Worm (Caenorhabditis elegans) whole organism, L3 larva: ENCODE measurements around the gene oig-2.

Experiments
- R02D3.7 ChIP-seq: fragments of 150-350 bp; optimal IDR thresholded peaks from 2 replicates; lab custom pipeline; 2014; ENCODE audit warnings: missing biosample characterization, missing genetic modification characterization
- ZK546.5 ChIP-seq: sonication (generic microtip); optimal IDR thresholded peaks from 2 replicates; lab custom pipeline; 2017; ENCODE audit warnings: missing biosample characterization, missing genetic modification characterization
- aly-2 ChIP-seq: fragments of 150-350 bp; optimal IDR thresholded peaks from 2 replicates; lab custom pipeline; 2014; ENCODE audit warnings: missing biosample characterization, missing genetic modification characterization
- ceh-16 ChIP-seq: sonication (generic microtip); optimal IDR thresholded peaks from 2 replicates; lab custom pipeline; 2017; ENCODE audit warnings: missing biosample characterization, missing genetic modification characterization
- ceh-28 ChIP-seq: fragments of 150-350 bp; optimal IDR thresholded peaks from 2 replicates; lab custom pipeline; 2014; ENCODE audit warnings: missing biosample characterization, missing genetic modification reagents, missing genetic modification characterization
- ceh-82 ChIP-seq: fragments of 150-350 bp; optimal IDR thresholded peaks from 2 replicates; lab custom pipeline; 2014; ENCODE audit warnings: missing biosample characterization, missing genetic modification characterization
- daf-12 ChIP-seq: fragments of 150-350 bp; optimal IDR thresholded peaks from 2 replicates; lab custom pipeline; 2014; ENCODE audit warnings: missing biosample characterization, missing genetic modification reagents, missing genetic modification characterization
- egl-5 ChIP-seq: fragments of 150-350 bp; optimal IDR thresholded peaks from 2 replicates; lab custom pipeline; 2017; ENCODE audit warnings: missing biosample characterization, missing genetic modification reagents, missing genetic modification characterization, inconsistent platforms
- elt-2 ChIP-seq: sonication (generic microtip); optimal IDR thresholded peaks from 2 replicates; lab custom pipeline; 2016; ENCODE audit warnings: missing genetic modification reagents, mild to moderate bottlenecking, missing genetic modification characterization, missing compliant biosample characterization
- eor-1 ChIP-seq, 2 experiments: fragments of 150-350 bp; optimal IDR thresholded peaks; 2 replicates each; lab custom pipeline; 2014 to 2018; ENCODE audit warnings: missing biosample characterization in 2 of 2, missing genetic modification characterization in 2 of 2
- fkh-10 ChIP-seq: sonication (generic microtip); optimal IDR thresholded peaks from 2 replicates; lab custom pipeline; 2017; ENCODE audit warnings: missing biosample characterization, missing genetic modification reagents, missing genetic modification characterization
- fkh-2 ChIP-seq: fragments of 150-350 bp; optimal IDR thresholded peaks from 2 replicates; lab custom pipeline; 2014; ENCODE audit warnings: missing biosample characterization, missing genetic modification reagents, missing genetic modification characterization
- fos-1 ChIP-seq: fragments of 150-350 bp; optimal IDR thresholded peaks from 2 replicates; lab custom pipeline; 2014; ENCODE audit warnings: missing biosample characterization, missing genetic modification characterization
- jun-1 ChIP-seq: fragments of 150-350 bp; optimal IDR thresholded peaks from 2 replicates; lab custom pipeline; 2014; ENCODE audit warnings: missing biosample characterization, missing genetic modification reagents, missing genetic modification characterization
- lin-15B ChIP-seq: fragments of 150-350 bp; optimal IDR thresholded peaks from 2 replicates; lab custom pipeline; 2014; ENCODE audit warnings: missing biosample characterization, missing genetic modification characterization
- lin-39 ChIP-seq: fragments of 150-350 bp; optimal IDR thresholded peaks from 2 replicates; lab custom pipeline; 2018; ENCODE audit warnings: missing biosample characterization, missing genetic modification reagents, missing genetic modification characterization
- lsy-12 ChIP-seq: sonication (generic microtip); optimal IDR thresholded peaks from 2 replicates; lab custom pipeline; 2016; ENCODE audit warnings: mild to moderate bottlenecking, missing genetic modification characterization, missing compliant biosample characterization
- mdl-1 ChIP-seq: fragments of 150-350 bp; optimal IDR thresholded peaks from 2 replicates; lab custom pipeline; 2014; ENCODE audit warnings: missing biosample characterization, missing genetic modification characterization
- mml-1 ChIP-seq: fragments of 150-350 bp; sonication (generic microtip); optimal IDR thresholded peaks from 3 replicates; lab custom pipeline; 2014; ENCODE audit warnings: missing biosample characterization, missing genetic modification characterization
- nfya-1 ChIP-seq: sonication (generic microtip); optimal IDR thresholded peaks from 2 replicates; lab custom pipeline; 2017; ENCODE audit warnings: missing genetic modification characterization, mild to moderate bottlenecking, missing compliant biosample characterization, antibody characterized with exemption, moderate library complexity; ENCODE audit not compliant: insufficient read depth
- nhr-11 ChIP-seq: fragments of 150-350 bp; optimal IDR thresholded peaks from 2 replicates; lab custom pipeline; 2014; ENCODE audit warnings: missing biosample characterization, missing genetic modification characterization
- nhr-23 ChIP-seq: fragments of 150-350 bp; optimal IDR thresholded peaks from 2 replicates; lab custom pipeline; 2014; ENCODE audit warnings: missing biosample characterization, missing genetic modification reagents, missing genetic modification characterization
- nhr-237 ChIP-seq: fragments of 150-350 bp; optimal IDR thresholded peaks from 2 replicates; lab custom pipeline; 2014; ENCODE audit warnings: missing biosample characterization, missing genetic modification characterization
- nhr-25 ChIP-seq: sonication (generic microtip); optimal IDR thresholded peaks from 2 replicates; lab custom pipeline; 2017; ENCODE audit warnings: missing biosample characterization, missing genetic modification characterization
- nhr-28 ChIP-seq: fragments of 150-350 bp; optimal IDR thresholded peaks from 2 replicates; lab custom pipeline; 2014; ENCODE audit warnings: missing biosample characterization, missing genetic modification characterization
- nhr-43 ChIP-seq: sonication (generic microtip); optimal IDR thresholded peaks from 2 replicates; lab custom pipeline; 2016; ENCODE audit warnings: mild to moderate bottlenecking, missing genetic modification characterization, missing compliant biosample characterization; ENCODE audit not compliant: poor library complexity, severe bottlenecking
- nhr-67 ChIP-seq: fragments of 150-350 bp; optimal IDR thresholded peaks from 2 replicates; lab custom pipeline; 2014; ENCODE audit warnings: missing biosample characterization, missing genetic modification characterization
- nhr-76 ChIP-seq: fragments of 150-350 bp; sonication (generic microtip); optimal IDR thresholded peaks from 5 replicates; lab custom pipeline; 2014; ENCODE audit warnings: missing biosample characterization, missing genetic modification characterization
- pha-4 ChIP-seq: fragments of 150-350 bp; optimal IDR thresholded peaks from 2 replicates; lab custom pipeline; 2014; ENCODE audit warnings: missing biosample characterization, missing genetic modification reagents, missing genetic modification characterization
- pqm-1 ChIP-seq: fragments of 150-350 bp; optimal IDR thresholded peaks from 2 replicates; lab custom pipeline; 2017; ENCODE audit warnings: missing biosample characterization, missing genetic modification characterization, inconsistent platforms
- sea-2 ChIP-seq: fragments of 150-350 bp; sonication (generic microtip); optimal IDR thresholded peaks from 4 replicates; lab custom pipeline; 2014; ENCODE audit warnings: missing biosample characterization, missing genetic modification reagents, missing genetic modification characterization
- tbx-2 ChIP-seq: sonication (generic microtip); optimal IDR thresholded peaks from 2 replicates; lab custom pipeline; 2016; ENCODE audit warnings: mild to moderate bottlenecking, missing genetic modification characterization, missing compliant biosample characterization

Gene oig-2

DNA sequence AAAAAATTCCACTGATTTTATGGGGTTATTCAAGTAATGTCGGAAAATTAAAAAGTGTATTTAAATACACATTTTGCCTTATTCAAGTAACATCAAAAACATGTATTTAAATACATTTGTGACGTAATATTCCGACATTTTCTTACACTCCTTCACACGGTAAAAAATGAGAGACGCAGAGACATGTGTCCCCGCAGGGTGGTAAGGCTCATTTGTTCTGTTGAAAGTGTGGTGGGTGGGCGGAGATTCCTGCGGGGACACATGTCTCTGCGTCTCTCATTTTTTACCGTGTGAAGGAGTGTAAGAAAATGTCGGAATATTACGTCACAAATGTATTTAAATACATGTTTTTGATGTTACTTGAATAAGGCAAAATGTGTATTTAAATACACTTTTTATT, 8.4 kb upstream of the oig-2 start:
- TF ChIP-seq jun-1 (tag; lab: Kevin White, UChicago) (peak; percentile 3), tbx-2 (tag; lab: Kevin White, UChicago) (peak; percentile 30), lin-15B (peak; percentile 15), elt-2 (tag; lab: Kevin White, UChicago) (peak; percentile 63), lsy-12 (peak; percentile 50), nfya-1 (tag; lab: Kevin White, UChicago) (peak; percentile 46), nhr-23 (peak; percentile 44), pha-4 (tag; lab: Kevin White, UChicago) (peak; percentile 11), ceh-82 (tag; lab: Kevin White, UChicago) (peak; percentile 61), nhr-25 (tag; lab: Kevin White, UChicago) (peak; percentile 56), R02D3.7 (tag; lab: Kevin White, UChicago) (peak; percentile 3)

DNA sequence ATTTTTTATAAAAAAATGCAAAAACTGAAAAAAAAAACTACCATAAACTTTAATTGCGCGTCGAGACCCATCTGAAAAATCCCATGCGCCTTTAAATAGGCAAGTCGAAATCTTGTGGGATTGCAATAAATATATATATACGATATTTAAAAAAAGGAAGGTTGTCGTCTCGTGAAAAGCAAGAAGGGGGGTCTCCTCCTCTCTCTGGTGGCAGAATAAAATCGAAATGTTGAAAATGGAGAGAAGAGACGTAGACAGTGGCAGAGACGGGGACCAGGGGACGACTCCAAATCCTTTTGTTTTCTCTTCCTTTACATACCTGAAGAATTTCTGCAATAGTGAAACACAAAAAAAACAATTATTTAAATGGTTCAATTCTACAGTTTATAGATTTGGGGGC, 6.0 kb upstream of the oig-2 start, which contains the start of gene F18A11.5:
Gene F18A11.5 (minus strand): TSS at position 321 of the 400 bp plus-strand sequence.
- TF ChIP-seq jun-1 (tag; lab: Kevin White, UChicago) = no peak
- TF ChIP-seq ceh-28 (tag; lab: Kevin White, UChicago) = peak; percentile 5
- TF ChIP-seq lin-39 = peak; percentile 5
- TF ChIP-seq nfya-1 (tag; lab: Kevin White, UChicago) = peak; percentile 12

DNA sequence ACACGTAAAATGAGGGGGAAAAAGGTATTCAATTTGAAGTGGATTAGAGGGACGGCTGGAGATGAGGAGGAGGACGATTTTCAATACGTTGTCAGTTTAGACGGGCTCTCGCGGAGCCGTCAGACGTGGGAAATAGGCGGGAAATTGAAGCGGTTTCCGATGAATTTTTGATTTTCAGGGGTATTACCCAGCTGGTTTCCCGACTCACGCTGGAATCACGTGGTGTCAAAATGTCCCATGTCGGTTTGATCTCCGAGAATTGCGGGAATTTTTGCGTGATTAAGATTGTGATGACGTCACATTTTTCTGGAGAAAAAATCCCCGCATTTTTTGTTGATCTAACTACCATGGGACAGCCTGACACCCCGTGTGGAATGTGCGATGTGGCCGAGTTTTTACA, 4.7 kb upstream of the oig-2 start:
- TF ChIP-seq mdl-1 (no peak), nhr-237 (tag; lab: Kevin White, UChicago) (no peak)

DNA sequence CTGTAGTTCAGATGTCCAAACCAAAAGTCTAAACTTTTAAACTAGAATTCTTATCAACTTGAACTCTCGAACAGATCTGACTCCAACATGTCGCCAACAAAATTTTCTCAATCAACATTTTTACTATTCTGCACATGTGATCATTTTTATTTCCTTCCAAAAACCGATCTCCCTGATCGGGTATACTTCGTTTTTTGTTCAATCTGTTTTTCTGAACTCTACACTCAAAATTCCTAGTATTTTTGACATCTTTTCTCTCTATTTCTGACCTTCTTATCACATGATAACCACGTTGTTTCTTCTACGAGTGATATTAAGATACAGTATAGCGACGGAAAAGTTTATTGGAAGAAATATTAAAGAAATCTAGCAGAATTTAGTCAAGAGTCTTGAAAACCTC, 1.7 kb downstream of the oig-2 start:
- TF ChIP-seq elt-2 (tag; lab: Kevin White, UChicago) (peak; percentile 84), eor-1 (tag; optimal IDR thresholded peaks at IDR 0.05; lab: Kevin White, UChicago) (no peak), nhr-23 (peak; percentile 20), nhr-11 (tag; lab: Kevin White, UChicago) (no peak), pqm-1 (peak; percentile 62), nhr-43 (peak; percentile 14)

DNA sequence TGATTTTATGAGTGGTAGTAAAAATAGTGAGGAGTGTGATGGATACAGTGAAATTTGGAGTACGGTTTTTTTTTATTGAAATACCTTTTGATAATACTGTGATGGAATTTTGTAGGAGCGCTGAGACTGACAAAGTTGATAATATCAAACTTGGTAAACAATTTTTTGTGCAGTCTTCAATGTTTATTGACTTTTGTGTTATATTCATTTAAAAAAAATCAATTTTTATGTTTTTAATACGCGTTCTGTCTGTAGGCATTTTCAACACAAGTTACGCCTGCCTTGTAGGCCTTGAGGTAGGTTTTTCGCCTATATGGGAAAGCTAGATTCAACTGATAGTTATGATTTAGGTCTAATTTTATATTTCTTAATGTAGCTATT, 3.1 kb downstream of the oig-2 start:
- TF ChIP-seq aly-2 (tag; lab: Kevin White, UChicago) = no peak
- no peak for TF ChIP-seq egl-5 (tag; lab: Kevin White, UChicago)
- TF ChIP-seq elt-2 (tag; lab: Kevin White, UChicago) = peak; percentile 45
- TF ChIP-seq pha-4 (tag; lab: Kevin White, UChicago) = peak; percentile 30
- TF ChIP-seq fkh-2 = no peak
- no peak for TF ChIP-seq nhr-28 (tag; lab: Kevin White, UChicago)
- TF ChIP-seq ceh-16 (tag; lab: Kevin White, UChicago) = no peak
- no peak for TF ChIP-seq nhr-23
- TF ChIP-seq sea-2 (GFP tag; lab: Kevin White, UChicago) = no peak
- TF ChIP-seq R02D3.7 (tag; lab: Kevin White, UChicago) = no peak
- no peak for TF ChIP-seq fos-1 (tag; lab: Kevin White, UChicago)
- TF ChIP-seq ceh-28 (tag; lab: Kevin White, UChicago) = no peak
- no peak for TF ChIP-seq mml-1 (tag; lab: Kevin White, UChicago)
- no peak for TF ChIP-seq fkh-10 (GFP tag; lab: Kevin White, UChicago)

DNA sequence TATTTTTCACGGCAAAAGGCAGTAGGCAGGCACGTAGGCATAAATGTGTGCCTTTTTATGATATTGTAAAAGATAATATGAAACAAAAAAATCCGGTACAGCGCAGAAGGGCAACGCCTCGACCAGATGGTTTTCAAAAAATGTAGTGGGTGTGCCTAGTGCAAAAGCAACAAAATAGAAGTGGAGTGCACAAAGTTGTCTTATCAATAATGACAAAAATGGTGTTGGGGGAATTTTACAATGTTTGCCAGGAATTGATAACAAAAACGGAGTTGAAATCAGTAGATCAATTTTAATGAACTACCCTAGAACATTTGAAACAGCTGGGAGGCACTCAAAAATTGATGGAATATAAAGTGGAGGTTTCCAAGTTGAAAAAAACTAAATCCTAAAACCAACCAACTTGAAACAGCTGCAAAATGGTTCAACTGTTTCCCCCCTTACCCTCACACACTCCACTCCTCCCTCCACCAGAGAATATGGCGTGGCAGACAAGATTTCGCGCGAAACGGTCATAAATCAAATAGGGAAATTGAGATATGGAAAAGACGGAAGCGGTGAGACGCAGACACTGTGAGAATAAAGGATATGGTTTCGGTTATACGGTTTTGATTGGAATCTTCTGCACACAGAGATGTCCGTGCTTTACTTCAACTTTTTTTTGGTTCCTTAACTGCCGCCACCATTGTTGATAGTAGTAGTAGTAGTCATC, 3.6 kb downstream of the oig-2 start:
- TF ChIP-seq nhr-67 (no peak), elt-2 (tag; lab: Kevin White, UChicago) (peak; percentile 82), daf-12 (no peak), nhr-23 (peak; percentile 40), nhr-76 (tag; lab: Kevin White, UChicago) (no peak), pqm-1 (peak; percentile 69), nhr-25 (tag; lab: Kevin White, UChicago) (peak; percentile 62), ZK546.5 (tag; lab: Kevin White, UChicago) (no peak), ceh-28 (tag; lab: Kevin White, UChicago) (no peak)
- TF ChIP-seq, all 47 proteins: peak for 4
